Worm (Caenorhabditis elegans) whole organism, L3 larva: ENCODE measurements around the gene pps-1.
A peak's percentile ranks its signal among the peaks of the same experiment; 100 is the strongest.

Experiments used
- ZK546.5 ChIP-seq: sonication (generic microtip); optimal IDR thresholded peaks from 2 replicates; lab custom pipeline; 2017; ENCODE audit warnings: missing biosample characterization, missing genetic modification characterization
- egl-27 ChIP-seq: sonication (generic microtip); optimal IDR thresholded peaks from 4 replicates; lab custom pipeline; 2017; ENCODE audit warnings: missing biosample characterization, missing genetic modification reagents, missing genetic modification characterization
- elt-2 ChIP-seq: sonication (generic microtip); optimal IDR thresholded peaks from 2 replicates; lab custom pipeline; 2016; ENCODE audit warnings: missing genetic modification reagents, mild to moderate bottlenecking, missing genetic modification characterization, missing compliant biosample characterization
- jun-1 ChIP-seq: fragments of 150-350 bp; optimal IDR thresholded peaks from 2 replicates; lab custom pipeline; 2014; ENCODE audit warnings: missing biosample characterization, missing genetic modification reagents, missing genetic modification characterization
- mdl-1 ChIP-seq: fragments of 150-350 bp; optimal IDR thresholded peaks from 2 replicates; lab custom pipeline; 2014; ENCODE audit warnings: missing biosample characterization, missing genetic modification characterization
- nfya-1 ChIP-seq: sonication (generic microtip); optimal IDR thresholded peaks from 2 replicates; lab custom pipeline; 2017; ENCODE audit warnings: missing genetic modification characterization, mild to moderate bottlenecking, missing compliant biosample characterization, antibody characterized with exemption, moderate library complexity; ENCODE audit not compliant: insufficient read depth
- nhr-237 ChIP-seq: fragments of 150-350 bp; optimal IDR thresholded peaks from 2 replicates; lab custom pipeline; 2014; ENCODE audit warnings: missing biosample characterization, missing genetic modification characterization
- nhr-28 ChIP-seq: fragments of 150-350 bp; optimal IDR thresholded peaks from 2 replicates; lab custom pipeline; 2014; ENCODE audit warnings: missing biosample characterization, missing genetic modification characterization
- snpc-4 ChIP-seq: fragments of 150-350 bp; optimal IDR thresholded peaks from 2 replicates; lab custom pipeline; 2014; ENCODE audit warnings: missing biosample characterization, missing genetic modification characterization
- unc-39 ChIP-seq: sonication (generic microtip); optimal IDR thresholded peaks from 4 replicates; lab custom pipeline; 2017; ENCODE audit warnings: missing biosample characterization, missing genetic modification characterization

ce11 chrIV:10174932-10175732, 13.3 kb downstream of the pps-1 start:
- TF ChIP-seq nhr-237 (tag; lab: Kevin White, UChicago), result no peak
- peak; percentile 29 for TF ChIP-seq nfya-1 (tag; lab: Kevin White, UChicago)
- TF ChIP-seq elt-2 (tag; lab: Kevin White, UChicago), result peak; percentile 45
- no peak for TF ChIP-seq egl-27 (tag; lab: Kevin White, UChicago)
- TF ChIP-seq ZK546.5 (tag; lab: Kevin White, UChicago), result no peak
- no peak for TF ChIP-seq jun-1 (tag; lab: Kevin White, UChicago)
- TF ChIP-seq unc-39 (tag; lab: Kevin White, UChicago), result no peak
- TF ChIP-seq snpc-4 (tag; lab: Kevin White, UChicago), result no peak
- no peak for TF ChIP-seq nhr-28 (tag; lab: Kevin White, UChicago)
- TF ChIP-seq mdl-1 (tag; lab: Kevin White, UChicago), result no peak
